Worm (Caenorhabditis elegans): ENCODE results near the gene K06A9.2.

Gene K06A9.2

DNA sequence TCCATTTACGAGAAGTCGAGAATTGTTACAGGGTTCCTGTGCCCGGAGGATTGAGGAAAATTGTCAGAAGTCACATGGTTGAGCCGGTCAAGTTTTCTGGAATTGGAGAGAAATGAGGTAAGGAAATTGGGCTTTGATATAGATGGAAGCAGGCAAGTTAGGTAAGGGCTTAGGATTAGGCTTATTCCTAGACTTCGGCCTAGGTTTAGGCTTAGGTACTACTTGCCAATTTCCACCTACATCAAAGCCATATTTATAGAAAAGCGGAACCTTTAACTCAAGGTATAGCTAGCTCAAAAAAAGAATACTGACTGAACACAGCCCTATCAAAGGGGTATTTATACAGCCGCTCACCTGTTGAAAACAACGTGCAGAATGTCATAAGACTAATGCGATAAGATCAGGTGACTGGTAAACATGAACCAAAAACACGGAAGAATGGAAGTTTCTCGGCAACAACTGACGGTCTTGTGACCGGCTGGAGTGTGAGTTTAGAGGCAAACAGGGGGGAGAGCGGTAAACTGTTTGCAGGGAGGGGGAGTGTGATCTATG is 31.6 kb upstream of the K06A9.2 start (continued):
- no peak for TF ChIP-seq madf-3 (GFP tag; IDR thresholded peaks at IDR 0.05)
- no peak for TF ChIP-seq nhr-27 (tag; optimal IDR thresholded peaks at IDR 0.05)
- peak; percentile 5; the same call in 1 of the 2 replicates for TF ChIP-seq mcd-1 (GFP tag; IDR thresholded peaks at IDR 0.05)
- TF ChIP-seq ceh-100 (GFP tag; IDR thresholded peaks at IDR 0.05), result no peak
- peak; percentile 92 for TF ChIP-seq pha-4 (tag; optimal IDR thresholded peaks at IDR 0.05)
- peak; percentile 56 for TF ChIP-seq F23B12.7 (tag; optimal IDR thresholded peaks at IDR 0.05; ENCODE audit: insufficient read depth)
- no peak; the same call in 1 of the 2 replicates for TF ChIP-seq cebp-1 (GFP tag; IDR thresholded peaks at IDR 0.05)
- peak; percentile 62 for TF ChIP-seq cebp-1 (tag; optimal IDR thresholded peaks at IDR 0.05)
- TF ChIP-seq tbp1 (GFP tag; optimal IDR thresholded peaks at IDR 0.05), result peak; percentile 50
- no peak for TF ChIP-seq F33H1.4 (GFP tag; IDR thresholded peaks at IDR 0.05)
- peak; percentile 10 for TF ChIP-seq ceh-27 (GFP tag; optimal IDR thresholded peaks at IDR 0.05)
- TF ChIP-seq T26A5.8 (tag; optimal IDR thresholded peaks at IDR 0.05), result no peak
- no peak for TF ChIP-seq nhr-179 (tag; optimal IDR thresholded peaks at IDR 0.05)
- TF ChIP-seq nfya-2 (GFP tag; IDR thresholded peaks at IDR 0.05), result no peak
- TF ChIP-seq snpc-4 (GFP tag; optimal IDR thresholded peaks at IDR 0.05), result no peak
- peak in 1 of 4 experiments; percentile 16 for TF ChIP-seq snpc-4 (tag; optimal IDR thresholded peaks at IDR 0.05)
- TF ChIP-seq ztf-6 (GFP tag; IDR thresholded peaks at IDR 0.05), result no peak
- TF ChIP-seq ceh-91 (GFP tag; IDR thresholded peaks at IDR 0.05), result no peak
- TF ChIP-seq egrh-3 (GFP tag; IDR thresholded peaks at IDR 0.05), result peak; percentile 60
- no peak for TF ChIP-seq sea-2 (GFP tag; IDR thresholded peaks at IDR 0.05)
- TF ChIP-seq F57A8.1 (GFP tag; optimal IDR thresholded peaks at IDR 0.05), result no peak
- no peak for TF ChIP-seq ZK185.1 (tag; optimal IDR thresholded peaks at IDR 0.05; ENCODE audit: poor library complexity, severe bottlenecking)
- TF ChIP-seq cebp-2 (GFP tag; IDR thresholded peaks at IDR 0.05), result no peak
- peak; percentile 74 for TF ChIP-seq tlf-1 (GFP tag; optimal IDR thresholded peaks at IDR 0.05)
- TF ChIP-seq B0336.3 (GFP tag; IDR thresholded peaks at IDR 0.05), result peak; percentile 16; the same call in 1 of the 2 replicates
- TF ChIP-seq nfyb-1 (GFP tag; IDR thresholded peaks at IDR 0.05), result peak; percentile 50; the same call in 1 of the 2 replicates
- TF ChIP-seq F39B2.1 (GFP tag; IDR thresholded peaks at IDR 0.05), result no peak
- no peak for TF ChIP-seq hlh-26 (GFP tag; conservative IDR thresholded peaks at IDR 0.05)
- TF ChIP-seq B0035.1 (tag; optimal IDR thresholded peaks at IDR 0.05), result no peak
- TF ChIP-seq ceh-40 (GFP tag; IDR thresholded peaks at IDR 0.05), result no peak
- TF ChIP-seq aptf-3 (GFP tag; IDR thresholded peaks at IDR 0.05), result 0 out of 2 replicates have a peak, but pooled peaks have one; percentile 43
- TF ChIP-seq lin-40 (tag; optimal IDR thresholded peaks at IDR 0.05), result peak; percentile 76
- TF ChIP-seq ceh-58 (GFP tag; IDR thresholded peaks at IDR 0.05), result no peak
- TF ChIP-seq sdz-38 (tag; optimal IDR thresholded peaks at IDR 0.05), result no peak
- TF ChIP-seq die-1 (tag; optimal IDR thresholded peaks at IDR 0.05), result no peak
- TF ChIP-seq nhr-90 (tag; optimal IDR thresholded peaks at IDR 0.05), result peak; percentile 34
- peak; percentile 47; the same call in 1 of the 2 replicates for TF ChIP-seq lir-1 (GFP tag; conservative IDR thresholded peaks at IDR 0.05)

- TF ChIP-seq B0336.3 (GFP tag; IDR thresholded peaks at IDR 0.05), result 0 out of 2 replicates have a peak, but pooled peaks have one; percentile 16
- peak; percentile 62; the same call in 1 of the 2 replicates for TF ChIP-seq lin-26 (GFP tag; IDR thresholded peaks at IDR 0.05)
These were observed 27.7 kb upstream of the K06A9.2 start for ce11 chrX:1508507-1508906.

Data from whole organism, young adult.